Fruit fly (Drosophila melanogaster) whole organism, embryonic: ENCODE data around the gene CG8564.

Experiments
- CG10366 ChIP-seq: fragments of 200-800 bp; sonication (Bioruptor generic); IDR thresholded peaks from 2 replicates; pipeline ENCODE4 v1.3.6; 2022; ENCODE audit warnings: missing biosample characterization, missing genetic modification characterization
- CG12659 ChIP-seq: fragments of 200-800 bp; sonication (Bioruptor generic); optimal IDR thresholded peaks from 3 replicates; lab custom pipeline; 2017; ENCODE audit warnings: mild to moderate bottlenecking, missing biosample characterization, missing genetic modification reagents, missing genetic modification characterization
- CG16813 ChIP-seq: fragments of 200-800 bp; sonication (Bioruptor generic); IDR thresholded peaks from 3 replicates; pipeline ENCODE4 v1.3.6; 2022; ENCODE audit warnings: missing biosample characterization, missing genetic modification characterization; ENCODE audit not compliant: partially characterized antibody
- CG17568 ChIP-seq: fragments of 200-800 bp; sonication (Bioruptor generic); optimal IDR thresholded peaks from 2 replicates; lab custom pipeline; 2018; ENCODE audit warnings: missing biosample characterization, mild to moderate bottlenecking, missing genetic modification characterization, moderate library complexity
- CG18764 ChIP-seq: fragments of 200-800 bp; sonication (Bioruptor generic); optimal IDR thresholded peaks from 3 replicates; lab custom pipeline; 2016; ENCODE audit warnings: missing biosample characterization, missing genetic modification characterization
- CG3726 ChIP-seq: fragments of 200-800 bp; sonication (Bioruptor generic); IDR thresholded peaks from 3 replicates; pipeline ENCODE4, ENCODE4 v1.3.6; 2022; ENCODE audit warnings: missing biosample characterization, missing genetic modification characterization
- Dip2 ChIP-seq: fragments of 200-800 bp; sonication (Bioruptor generic); IDR thresholded peaks from 2 replicates; pipeline ENCODE4 v1.3.6; 2022; ENCODE audit warnings: missing biosample characterization, missing genetic modification characterization
- Doc2 ChIP-seq: fragments of 200-800 bp; sonication (Bioruptor generic); IDR thresholded peaks from 2 replicates; pipeline ENCODE4 v1.3.6; 2022; ENCODE audit warnings: missing biosample characterization, missing genetic modification characterization
- Ets65A ChIP-seq: fragments of 200-800 bp; sonication (Bioruptor generic); peaks from one replicate; lab custom pipeline; 2016; ENCODE audit warnings: missing biosample characterization, missing genetic modification characterization
- Hr39 ChIP-seq: fragments of >200 bp; optimal IDR thresholded peaks from 2 replicates; lab custom pipeline; 2017
- Hsf ChIP-seq: fragments of 200-800 bp; sonication (Bioruptor generic); optimal IDR thresholded peaks from 3 replicates; lab custom pipeline; 2016; ENCODE audit warnings: missing biosample characterization, missing genetic modification characterization
- Mes4 ChIP-seq: fragments of 200-800 bp; sonication (Bioruptor generic); optimal IDR thresholded peaks from 2 replicates; lab custom pipeline; 2016; ENCODE audit warnings: missing biosample characterization, missing genetic modification characterization
- NC2α ChIP-seq: fragments of 200-800 bp; sonication (Bioruptor generic); optimal IDR thresholded peaks from 2 replicates; lab custom pipeline; 2016; ENCODE audit warnings: missing biosample characterization, missing genetic modification characterization
- Neu2 ChIP-seq: fragments of 200-800 bp; sonication (Bioruptor generic); optimal IDR thresholded peaks from 3 replicates; lab custom pipeline; 2016; ENCODE audit warnings: missing biosample characterization, missing genetic modification characterization, borderline replicate concordance
- Nf-YB ChIP-seq: fragments of 200-800 bp; sonication (Bioruptor generic); optimal IDR thresholded peaks from 3 replicates; lab custom pipeline; 2019; ENCODE audit warnings: missing biosample characterization, mild to moderate bottlenecking, missing genetic modification characterization, moderate library complexity
- Pdp1 ChIP-seq, 2 experiments: fragments of 200-800 bp; sonication (Bioruptor generic); optimal IDR thresholded peaks; 3 replicates each; lab custom pipeline; 2016; ENCODE audit warnings: missing biosample characterization in 2 of 2, missing genetic modification characterization in 2 of 2, mild to moderate bottlenecking in 1 of 2, moderate library complexity in 1 of 2
- Ptx1 ChIP-seq: fragments of 200-800 bp; sonication (Bioruptor generic); IDR thresholded peaks from 2 replicates; pipeline ENCODE4 v1.3.6; 2022; ENCODE audit warnings: missing biosample characterization, missing genetic modification characterization
- Ssrp ChIP-seq: fragments of 200-800 bp; sonication (Bioruptor generic); optimal IDR thresholded peaks from 2 replicates; lab custom pipeline; 2018; ENCODE audit warnings: missing biosample characterization, mild to moderate bottlenecking, missing genetic modification characterization, moderate library complexity
- Trl ChIP-seq, 3 experiments: fragments of >200 bp in 2 of 3; fragments of 200-800 bp in 1 of 3; sonication (Bioruptor generic) in 1 of 3; optimal IDR thresholded peaks; 2 replicates in 1 of 3; 3 replicates in 2 of 3; lab custom pipeline; 2016 to 2017; ENCODE audit warnings: missing biosample characterization in 1 of 3, missing genetic modification characterization in 1 of 3
- ash1 ChIP-seq: fragments of 200-800 bp; sonication (Bioruptor generic); optimal IDR thresholded peaks from 2 replicates; lab custom pipeline; 2018; ENCODE audit warnings: missing biosample characterization, mild to moderate bottlenecking, missing genetic modification characterization
- bab2 ChIP-seq: fragments of 200-800 bp; sonication (Bioruptor generic); optimal IDR thresholded peaks from 2 replicates; lab custom pipeline; 2016; ENCODE audit warnings: missing biosample characterization, missing genetic modification characterization
- bowl ChIP-seq: fragments of 200-800 bp; sonication (Bioruptor generic); IDR thresholded peaks from 2 replicates; pipeline ENCODE4 v1.3.6; 2022; ENCODE audit warnings: missing biosample characterization, missing genetic modification characterization
- bsh ChIP-seq, 2 experiments: fragments of 200-800 bp; sonication (Bioruptor generic); optimal IDR thresholded peaks; 2 replicates each; lab custom pipeline; 2017 to 2018; ENCODE audit warnings: mild to moderate bottlenecking in 2 of 2, missing biosample characterization in 2 of 2, missing genetic modification characterization in 2 of 2, moderate library complexity in 1 of 2
- cato ChIP-seq: fragments of 200-800 bp; sonication (Bioruptor generic); optimal IDR thresholded peaks from 2 replicates; lab custom pipeline; 2016; ENCODE audit warnings: missing biosample characterization, missing genetic modification characterization, borderline replicate concordance
- caup ChIP-seq: fragments of 200-800 bp; sonication (Bioruptor generic); optimal IDR thresholded peaks from 3 replicates; lab custom pipeline; 2017; ENCODE audit warnings: missing biosample characterization, mild to moderate bottlenecking, missing genetic modification characterization, moderate library complexity; ENCODE audit not compliant: severe bottlenecking
- chif ChIP-seq, 2 experiments: fragments of 200-800 bp; sonication (Bioruptor generic); optimal IDR thresholded peaks; 3 replicates each; lab custom pipeline; 2016; ENCODE audit warnings: missing biosample characterization in 2 of 2, missing genetic modification characterization in 2 of 2
- dimm ChIP-seq: fragments of 200-800 bp; sonication (Bioruptor generic); IDR thresholded peaks from 2 replicates; pipeline ENCODE4 v1.3.6; 2022; ENCODE audit warnings: missing biosample characterization, missing genetic modification characterization
- en ChIP-seq: fragments of 200-800 bp; sonication (Bioruptor generic); optimal IDR thresholded peaks from 2 replicates; lab custom pipeline; 2016; ENCODE audit warnings: missing biosample characterization, missing genetic modification characterization
- exex ChIP-seq: fragments of 200-800 bp; sonication (Bioruptor generic); optimal IDR thresholded peaks from 4 replicates; lab custom pipeline; 2018; ENCODE audit warnings: missing biosample characterization, mild to moderate bottlenecking, missing genetic modification characterization, moderate library complexity
- insv ChIP-seq, 2 experiments: fragments of 200-800 bp; sonication (Bioruptor generic); optimal IDR thresholded peaks; 3 replicates each; lab custom pipeline; 2016 to 2018; ENCODE audit warnings: missing biosample characterization in 2 of 2, missing genetic modification characterization in 2 of 2
- jumu ChIP-seq: fragments of 200-800 bp; sonication (Bioruptor generic); optimal IDR thresholded peaks from 3 replicates; lab custom pipeline; 2016; ENCODE audit warnings: missing biosample characterization, missing genetic modification characterization
- lbe ChIP-seq: fragments of 200-800 bp; sonication (Bioruptor generic); optimal IDR thresholded peaks from 2 replicates; lab custom pipeline; 2016; ENCODE audit warnings: missing biosample characterization, mild to moderate bottlenecking, missing genetic modification characterization
- lov ChIP-seq, 2 experiments: fragments of 200-800 bp in 1 of 2; fragments of >200 bp in 1 of 2; sonication (Bioruptor generic) in 1 of 2; IDR thresholded peaks in 1 of 2; optimal IDR thresholded peaks in 1 of 2; 2 replicates in 1 of 2; 3 replicates in 1 of 2; pipeline versions ENCODE4 v1.3.6 to Lab custom; 2017 to 2022; ENCODE audit warnings: missing biosample characterization in 1 of 2, missing genetic modification characterization in 1 of 2
- nerfin-1 ChIP-seq: fragments of 200-800 bp; sonication (Bioruptor generic); optimal IDR thresholded peaks from 3 replicates; lab custom pipeline; 2019; ENCODE audit warnings: missing biosample characterization, mild to moderate bottlenecking, missing genetic modification characterization, moderate library complexity
- nmo ChIP-seq: fragments of 200-800 bp; sonication (Bioruptor generic); optimal IDR thresholded peaks from 2 replicates; lab custom pipeline; 2018; ENCODE audit warnings: missing biosample characterization, mild to moderate bottlenecking, missing genetic modification characterization, moderate library complexity
- p53 ChIP-seq: fragments of 200-800 bp; sonication (Bioruptor generic); optimal IDR thresholded peaks from 2 replicates; lab custom pipeline; 2016; ENCODE audit warnings: missing biosample characterization, missing genetic modification characterization
- peb ChIP-seq: fragments of 200-800 bp; sonication (Bioruptor generic); IDR thresholded peaks from 2 replicates; pipeline ENCODE4 v1.3.6; 2022; ENCODE audit warnings: missing biosample characterization, missing genetic modification characterization
- phol ChIP-seq: fragments of 200-800 bp; sonication (Bioruptor generic); optimal IDR thresholded peaks from 3 replicates; lab custom pipeline; 2018; ENCODE audit warnings: missing biosample characterization, mild to moderate bottlenecking, missing genetic modification characterization, moderate library complexity
- pros ChIP-seq: fragments of 200-800 bp; sonication (Bioruptor generic); optimal IDR thresholded peaks from 3 replicates; lab custom pipeline; 2019; ENCODE audit warnings: missing biosample characterization, mild to moderate bottlenecking, missing genetic modification characterization, moderate library complexity
- slbo ChIP-seq: fragments of 200-800 bp; sonication (Bioruptor generic); IDR thresholded peaks from 2 replicates; pipeline ENCODE4 v1.3.6; 2022; ENCODE audit warnings: missing biosample characterization, missing genetic modification characterization
- sob ChIP-seq: fragments of 200-800 bp; sonication (Bioruptor generic); IDR thresholded peaks from 2 replicates; pipeline ENCODE4 v1.3.6; 2022; ENCODE audit warnings: missing biosample characterization, missing genetic modification characterization
- sqz ChIP-seq: fragments of 200-800 bp; sonication (Bioruptor generic); optimal IDR thresholded peaks from 3 replicates; lab custom pipeline; 2018; ENCODE audit warnings: missing biosample characterization, mild to moderate bottlenecking, missing genetic modification characterization
- tll ChIP-seq, 2 experiments: fragments of 200-800 bp in 1 of 2; fragments of >200 bp in 1 of 2; sonication (Bioruptor generic) in 1 of 2; optimal IDR thresholded peaks; 2 replicates each; lab custom pipeline; 2017 to 2019; ENCODE audit warnings: missing biosample characterization in 2 of 2, missing genetic modification characterization in 2 of 2, mild to moderate bottlenecking in 1 of 2, moderate library complexity in 1 of 2
- usp ChIP-seq: fragments of >200 bp; optimal IDR thresholded peaks from 2 replicates; lab custom pipeline; 2017; ENCODE audit warnings: missing biosample characterization, missing genetic modification characterization
- vvl ChIP-seq: fragments of 200-800 bp; sonication (Bioruptor generic); IDR thresholded peaks from 2 replicates; pipeline ENCODE4 v1.3.6; 2022; ENCODE audit warnings: missing biosample characterization, missing genetic modification characterization

The CG8564 gene

dm6 chr3L:7387814-7388213 lies at the start of gene CG8564:
TSS of gene CG8564 (minus strand) at chr3L:7387914.
- TF ChIP-seq phol (tag; lab: Kevin White, UChicago) (no peak), sqz (GFP tag; lab: Kevin White, UChicago) (no peak), Ets65A (GFP tag; lab: Kevin White, UChicago) (peak; percentile 13), Pdp1 (GFP tag; optimal IDR thresholded peaks at IDR 0.05; lab: Kevin White, UChicago) (no peak), lov (optimal IDR thresholded peaks at IDR 0.05; lab: Kevin White, UChicago) (no peak), lov (GFP tag; IDR thresholded peaks at IDR 0.05; lab: Robert Waterston, UW) (0 out of 3 replicates have a peak, but pooled peaks have one; percentile 37), CG3726 (GFP tag; lab: Robert Waterston, UW) (no peak)

DNA sequence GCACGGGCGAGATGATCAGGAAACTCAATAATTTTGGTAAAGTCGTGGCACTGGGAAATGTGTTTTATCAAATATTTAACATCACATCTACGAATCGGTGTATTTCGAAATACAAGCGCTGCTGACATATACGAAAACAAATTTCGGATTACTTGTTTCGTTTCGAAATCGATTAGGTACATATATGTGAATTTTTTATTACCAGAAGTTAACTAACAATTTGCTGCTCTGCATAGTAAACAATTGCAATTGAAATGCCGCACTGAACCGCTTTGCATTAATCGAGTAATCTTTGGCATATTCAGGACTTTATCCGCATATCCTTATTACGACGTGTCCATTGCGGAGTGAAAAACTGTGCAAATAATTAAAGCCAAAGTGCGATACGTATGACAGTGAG lies 49.7 kb upstream of the CG8564 start, which contains the start of gene CG14835:
TSS of gene CG14835 (minus strand) at position 101 of the 400 bp plus-strand sequence.
- TF ChIP-seq NC2α (GFP tag; lab: Kevin White, UChicago) (no peak), bsh (GFP tag; optimal IDR thresholded peaks at IDR 0.05; lab: Kevin White, UChicago) (no peak), slbo (no peak), peb (GFP tag; lab: Robert Waterston, UW) (no peak), cato (GFP tag; lab: Kevin White, UChicago) (no peak), en (no peak), CG12659 (GFP tag; lab: Kevin White, UChicago) (no peak), usp (GFP tag; lab: Kevin White, UChicago) (no peak), Trl (optimal IDR thresholded peaks at IDR 0.05; lab: Kevin White, UChicago) (no peak), Trl (GFP tag; optimal IDR thresholded peaks at IDR 0.05; lab: Kevin White, UChicago) (no peak), Hsf (GFP tag; lab: Kevin White, UChicago) (no peak), CG18764 (GFP tag; lab: Kevin White, UChicago) (no peak), CG10366 (GFP tag; lab: Robert Waterston, UW) (no peak), Neu2 (GFP tag; lab: Kevin White, UChicago) (no peak), bowl (GFP tag; lab: Robert Waterston, UW) (no peak), Nf-YB (no peak), caup (GFP tag; lab: Kevin White, UChicago) (no peak)

dm6 chr3L:7434715-7435653 lies 47.3 kb upstream of the CG8564 start, which contains the start of gene Rac2:
TSS of gene Rac2 (minus strand) at chr3L:7435190.
- TF ChIP-seq p53 (GFP tag; lab: Kevin White, UChicago) (no peak), Ssrp (tag; lab: Kevin White, UChicago) (no peak), sob (GFP tag; lab: Robert Waterston, UW) (peak; percentile 45; the same call in 1 of the 2 replicates), ash1 (GFP tag; lab: Kevin White, UChicago) (no peak), jumu (GFP tag; lab: Kevin White, UChicago) (no peak), Hr39 (no peak), pros (GFP tag; lab: Kevin White, UChicago) (peak; percentile 58), Dip2 (GFP tag; lab: Robert Waterston, UW) (no peak), Mes4 (GFP tag; lab: Kevin White, UChicago) (no peak), chif (GFP tag; optimal IDR thresholded peaks at IDR 0.05; lab: Kevin White, UChicago) (no peak), CG16813 (peak; percentile 40; the same call in 1 of the 3 replicates), Doc2 (no peak), lbe (GFP tag; lab: Kevin White, UChicago) (no peak), nerfin-1 (no peak), bab2 (GFP tag; lab: Kevin White, UChicago) (no peak), Ptx1 (GFP tag; lab: Robert Waterston, UW) (peak; percentile 30; the same call in 1 of the 2 replicates), dimm (GFP tag; lab: Robert Waterston, UW) (no peak), insv (GFP tag; optimal IDR thresholded peaks at IDR 0.05; lab: Kevin White, UChicago) (no peak), nmo (no peak), CG17568 (GFP tag; lab: Kevin White, UChicago) (peak; percentile 38), exex (peak; percentile 26), tll (GFP tag; optimal IDR thresholded peaks at IDR 0.05; lab: Kevin White, UChicago) (peak in 1 of 2 experiments; percentile 95), vvl (GFP tag; lab: Robert Waterston, UW) (peak; percentile 54; the same call in 1 of the 2 replicates)
